Fruit fly (Drosophila melanogaster): Measurements from ENCODE around the gene CG11162.

The CG11162 gene

dm6 chrX:13633298-13633891, 43.3 kb upstream of the CG11162 start (continued):
- TF ChIP-seq Bdp1 (GFP tag; optimal IDR thresholded peaks at IDR 0.05) (no peak), Fer2 (tag; optimal IDR thresholded peaks at IDR 0.05) (no peak), CG16815 (GFP tag; optimal IDR thresholded peaks at IDR 0.05) (no peak), btn (GFP tag; optimal IDR thresholded peaks at IDR 0.05) (no peak), Jarid2 (GFP tag; optimal IDR thresholded peaks at IDR 0.05) (no peak), tx (GFP tag; optimal IDR thresholded peaks at IDR 0.05) (no peak), dm (GFP tag; optimal IDR thresholded peaks at IDR 0.05) (no peak), CG3065 (GFP tag; optimal IDR thresholded peaks at IDR 0.05) (no peak), CG2678 (tag; optimal IDR thresholded peaks at IDR 0.05) (peak; percentile 32), ken (GFP tag; IDR thresholded peaks at IDR 0.05) (no peak), CG9727 (GFP tag; optimal IDR thresholded peaks at IDR 0.05) (peak; percentile 12)

dm6 chrX:13634254-13634999, 42.3 kb upstream of the CG11162 start:
- TF ChIP-seq al (GFP tag; IDR thresholded peaks at IDR 0.05) (peak; percentile 40), rib (GFP tag; IDR thresholded peaks at IDR 0.05) (peak; percentile 60; the same call in 1 of the 2 replicates), hbn (GFP tag; IDR thresholded peaks at IDR 0.05; ENCODE audit: partially characterized antibody) (no peak), tin (GFP tag; optimal IDR thresholded peaks at IDR 0.05) (no peak), TFAM (GFP tag; optimal IDR thresholded peaks at IDR 0.05) (no peak), pum (GFP tag; optimal IDR thresholded peaks at IDR 0.05) (no peak), row (GFP tag; IDR thresholded peaks at IDR 0.05) (peak; percentile 78), eyg (GFP tag; optimal IDR thresholded peaks at IDR 0.05) (no peak), CG16815 (GFP tag; optimal IDR thresholded peaks at IDR 0.05) (peak; percentile 29), dmrt99B (tag; optimal IDR thresholded peaks at IDR 0.05) (peak; percentile 33), CG11398 (GFP tag; optimal IDR thresholded peaks at IDR 0.05) (peak; percentile 24), Spps (tag; optimal IDR thresholded peaks at IDR 0.05) (no peak), CG4854 (GFP tag; optimal IDR thresholded peaks at IDR 0.05) (no peak), Hmr (GFP tag; optimal IDR thresholded peaks at IDR 0.05) (peak; percentile 81), ara (GFP tag; IDR thresholded peaks at IDR 0.05) (no peak), Dfd (GFP tag; optimal IDR thresholded peaks at IDR 0.05) (no peak), CG6254 (GFP tag; optimal IDR thresholded peaks at IDR 0.05) (no peak), Usf (GFP tag; optimal IDR thresholded peaks at IDR 0.05) (peak; percentile 30), CG12659 (GFP tag; optimal IDR thresholded peaks at IDR 0.05) (peak; percentile 57), Ssrp (tag; optimal IDR thresholded peaks at IDR 0.05) (no peak), pb (GFP tag; optimal IDR thresholded peaks at IDR 0.05) (no peak), CG11695 (GFP tag; IDR thresholded peaks at IDR 0.05) (no peak), CG7839 (tag; optimal IDR thresholded peaks at IDR 0.05) (peak; percentile 63), Fer3 (tag; optimal IDR thresholded peaks at IDR 0.05) (peak; percentile 51), CG15601 (tag; optimal IDR thresholded peaks at IDR 0.05) (peak; percentile 35), CG1832 (GFP tag; optimal IDR thresholded peaks at IDR 0.05) (no peak), CG6272 (GFP tag; IDR thresholded peaks at IDR 0.05) (no peak), CG13775 (GFP tag; optimal IDR thresholded peaks at IDR 0.05) (peak; percentile 1), chif (GFP tag; optimal IDR thresholded peaks at IDR 0.05) (peak in 1 of 2 experiments; percentile 14), Bteb2 (GFP tag; optimal IDR thresholded peaks at IDR 0.05) (peak; percentile 19), Chrac-16 (GFP tag; optimal IDR thresholded peaks at IDR 0.05) (peak; percentile 24), Atf-2 (GFP tag; optimal IDR thresholded peaks at IDR 0.05) (no peak), CTCF (GFP tag; optimal IDR thresholded peaks at IDR 0.05) (no peak), CG10462 (GFP tag; optimal IDR thresholded peaks at IDR 0.05) (no peak), CG10274 (GFP tag; optimal IDR thresholded peaks at IDR 0.05) (peak; percentile 91), gcm (GFP tag; optimal IDR thresholded peaks at IDR 0.05) (peak; percentile 4), CG14710 (tag; optimal IDR thresholded peaks at IDR 0.05) (no peak), NK7.1 (GFP tag; optimal IDR thresholded peaks at IDR 0.05) (no peak), CG17186 (GFP tag; optimal IDR thresholded peaks at IDR 0.05) (no peak)
